Worm (Caenorhabditis elegans): ENCODE data around the gene T26E4.10.
A peak's percentile ranks its signal among the peaks of the same experiment; 100 is the strongest.

The T26E4.10 gene

ce11 chrV:15773141-15773540 lies 24.9 kb downstream of the T26E4.10 start, which contains the start of gene nhr-60:
Gene nhr-60 (minus strand): TSS chrV:15773241.
- no peak for TF ChIP-seq lsy-2 (tag; optimal IDR thresholded peaks at IDR 0.05)
- no peak for TF ChIP-seq lin-13 (GFP tag; optimal IDR thresholded peaks at IDR 0.05)
- TF ChIP-seq unc-55 (GFP tag; optimal IDR thresholded peaks at IDR 0.05), result no peak
- TF ChIP-seq zag-1 (tag; optimal IDR thresholded peaks at IDR 0.05), result no peak

DNA sequence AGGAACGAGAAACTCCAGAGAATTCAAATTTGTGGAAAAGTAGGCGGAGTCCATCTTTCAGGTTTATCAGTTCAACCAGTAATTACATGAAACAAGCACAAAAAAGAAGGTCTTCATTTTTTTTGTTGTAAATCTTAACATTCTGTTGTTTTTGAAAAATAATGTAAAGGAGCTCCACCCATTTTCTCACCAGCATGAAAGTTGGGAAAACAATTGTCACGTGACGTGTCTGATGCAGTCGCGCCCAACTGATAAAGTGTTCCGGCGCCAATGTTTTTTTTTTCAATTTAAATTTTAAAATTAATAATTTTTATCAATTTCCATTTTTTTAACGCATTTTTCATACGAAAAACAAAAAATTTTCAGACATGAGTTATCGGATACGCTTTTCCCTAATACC lies 28.9 kb downstream of the T26E4.10 start, which contains the start of gene F57A10.4:
Gene F57A10.4 (plus strand): TSS at position 367 of the 400 bp plus-strand sequence.
- TF ChIP-seq sma-9 (GFP tag; optimal IDR thresholded peaks at IDR 0.05) (no peak), sma-9 (tag; optimal IDR thresholded peaks at IDR 0.05) (no peak), nhr-23 (tag; optimal IDR thresholded peaks at IDR 0.05) (no peak), unc-62 (GFP tag; optimal IDR thresholded peaks at IDR 0.05) (no peak), aly-2 (tag; optimal IDR thresholded peaks at IDR 0.05) (no peak), elt-1 (tag; optimal IDR thresholded peaks at IDR 0.05) (no peak), ztf-1 (GFP tag; conservative IDR thresholded peaks at IDR 0.05) (no peak), alr-1 (tag; optimal IDR thresholded peaks at IDR 0.05) (no peak), nhr-12 (tag; optimal IDR thresholded peaks at IDR 0.05) (no peak), egl-27 (tag; optimal IDR thresholded peaks at IDR 0.05) (no peak), nhr-11 (tag; optimal IDR thresholded peaks at IDR 0.05) (no peak), mdl-1 (tag; optimal IDR thresholded peaks at IDR 0.05) (no peak), nhr-77 (tag; optimal IDR thresholded peaks at IDR 0.05) (no peak), Y55F3AM.14 (GFP tag; optimal IDR thresholded peaks at IDR 0.05) (no peak), gmeb-1 (tag; optimal IDR thresholded peaks at IDR 0.05) (no peak), zag-1 (tag; optimal IDR thresholded peaks at IDR 0.05) (no peak), ZK546.5 (tag; optimal IDR thresholded peaks at IDR 0.05) (no peak), nhr-10 (tag; optimal IDR thresholded peaks at IDR 0.05) (no peak)

- TF ChIP-seq mab-5 (tag; optimal IDR thresholded peaks at IDR 0.05) (peak; percentile 90), peb-1 (tag; optimal IDR thresholded peaks at IDR 0.05) (no peak), zag-1 (tag; optimal IDR thresholded peaks at IDR 0.05) (peak; percentile 67), fos-1 (tag; optimal IDR thresholded peaks at IDR 0.05) (peak; percentile 57), nhr-10 (tag; optimal IDR thresholded peaks at IDR 0.05) (peak; percentile 81), lsy-2 (tag; optimal IDR thresholded peaks at IDR 0.05) (peak; percentile 92 to 96), nhr-237 (tag; optimal IDR thresholded peaks at IDR 0.05) (peak; percentile 80), nhr-129 (tag; optimal IDR thresholded peaks at IDR 0.05) (peak; percentile 78), elt-1 (tag; optimal IDR thresholded peaks at IDR 0.05) (no peak), snpc-4 (tag; optimal IDR thresholded peaks at IDR 0.05) (peak; percentile 87), unc-55 (GFP tag; optimal IDR thresholded peaks at IDR 0.05) (peak; percentile 94), lin-39 (tag; optimal IDR thresholded peaks at IDR 0.05) (no peak), ztf-11 (tag; optimal IDR thresholded peaks at IDR 0.05) (no peak), nhr-23 (tag; optimal IDR thresholded peaks at IDR 0.05) (no peak), nhr-11 (tag; optimal IDR thresholded peaks at IDR 0.05) (no peak), aly-2 (tag; optimal IDR thresholded peaks at IDR 0.05) (no peak), ZK546.5 (tag; optimal IDR thresholded peaks at IDR 0.05) (no peak), unc-39 (tag; optimal IDR thresholded peaks at IDR 0.05) (no peak), nhr-77 (tag; optimal IDR thresholded peaks at IDR 0.05) (peak; percentile 68), ztf-1 (GFP tag; conservative IDR thresholded peaks at IDR 0.05) (no peak), sma-9 (GFP tag; optimal IDR thresholded peaks at IDR 0.05) (peak; percentile 95), sma-9 (tag; optimal IDR thresholded peaks at IDR 0.05) (no peak), sem-4 (tag; optimal IDR thresholded peaks at IDR 0.05) (peak; percentile 83), gmeb-1 (tag; optimal IDR thresholded peaks at IDR 0.05) (peak; percentile 99), elt-3 (tag; optimal IDR thresholded peaks at IDR 0.05) (no peak), skn-1 (tag; optimal IDR thresholded peaks at IDR 0.05) (no peak), ceh-16 (tag; optimal IDR thresholded peaks at IDR 0.05) (peak; percentile 60), lin-13 (GFP tag; optimal IDR thresholded peaks at IDR 0.05) (peak; percentile 92), blmp-1 (tag; optimal IDR thresholded peaks at IDR 0.05; ENCODE audit: insufficient read depth) (peak; percentile 9), nhr-12 (tag; optimal IDR thresholded peaks at IDR 0.05) (no peak), lin-11 (tag; optimal IDR thresholded peaks at IDR 0.05) (peak; percentile 64), ztf-4 (tag; optimal IDR thresholded peaks at IDR 0.05) (peak; percentile 84), alr-1 (tag; optimal IDR thresholded peaks at IDR 0.05) (no peak), nhr-25 (tag; optimal IDR thresholded peaks at IDR 0.05) (peak; percentile 92), mdl-1 (tag; optimal IDR thresholded peaks at IDR 0.05) (peak in 1 of 2 experiments; percentile 19), nhr-6 (tag; optimal IDR thresholded peaks at IDR 0.05) (peak; percentile 84), Y55F3AM.14 (GFP tag; optimal IDR thresholded peaks at IDR 0.05) (peak; percentile 37), C34F6.9 (tag; optimal IDR thresholded peaks at IDR 0.05) (peak; percentile 96), mbf-1 (tag; optimal IDR thresholded peaks at IDR 0.05) (no peak), ama-1 (optimal IDR thresholded peaks at IDR 0.05) (peak; percentile 60), nhr-21 (tag; optimal IDR thresholded peaks at IDR 0.05) (peak; percentile 87), F13H6.1 (tag; optimal IDR thresholded peaks at IDR 0.05) (peak; percentile 91), ceh-82 (tag; optimal IDR thresholded peaks at IDR 0.05) (peak; percentile 78), R02D3.7 (tag; optimal IDR thresholded peaks at IDR 0.05) (peak; percentile 72), crh-2 (tag; optimal IDR thresholded peaks at IDR 0.05) (peak; percentile 94), egl-27 (tag; optimal IDR thresholded peaks at IDR 0.05) (peak; percentile 92), dmd-4 (tag; optimal IDR thresholded peaks at IDR 0.05) (peak; percentile 41)
Observed at ce11 chrV:15766122-15766594, 31.9 kb downstream of the T26E4.10 start, which contains the start of the genes haf-3 and F57A10.2. Gene haf-3 (minus strand): TSS chrV:15766172. Gene F57A10.2 (plus strand): TSS chrV:15766575.

Data from whole organism, L2 larva.